Worm (Caenorhabditis elegans) whole organism, L3 larva: ENCODE results near the gene twk-6.

Experiments
- egl-5 ChIP-seq: fragments of 150-350 bp; optimal IDR thresholded peaks from 2 replicates; lab custom pipeline; 2017; ENCODE audit warnings: missing biosample characterization, missing genetic modification reagents, missing genetic modification characterization, inconsistent platforms
- nhr-11 ChIP-seq: fragments of 150-350 bp; optimal IDR thresholded peaks from 2 replicates; lab custom pipeline; 2014; ENCODE audit warnings: missing biosample characterization, missing genetic modification characterization
- nhr-25 ChIP-seq: sonication (generic microtip); optimal IDR thresholded peaks from 2 replicates; lab custom pipeline; 2017; ENCODE audit warnings: missing biosample characterization, missing genetic modification characterization
- snpc-4 ChIP-seq: fragments of 150-350 bp; optimal IDR thresholded peaks from 2 replicates; lab custom pipeline; 2014; ENCODE audit warnings: missing biosample characterization, missing genetic modification characterization
- zag-1 ChIP-seq: fragments of 150-350 bp; optimal IDR thresholded peaks from 2 replicates; lab custom pipeline; 2014; ENCODE audit warnings: missing biosample characterization, missing genetic modification characterization

The twk-6 gene

ce11 chrIII:4792560-4793136 is 49.9 kb downstream of the twk-6 start, which contains the start of gene mip-1:
TSS of gene mip-1 (plus strand) at chrIII:4793086.
- TF ChIP-seq nhr-25 (tag; lab: Kevin White, UChicago): no peak
- TF ChIP-seq egl-5: no peak
- no peak for TF ChIP-seq snpc-4 (tag; lab: Kevin White, UChicago)
- no peak for TF ChIP-seq zag-1 (tag; lab: Kevin White, UChicago)
- TF ChIP-seq nhr-11 (tag; lab: Kevin White, UChicago): no peak
